Fruit fly (Drosophila melanogaster): ENCODE results near the gene term.

DNA sequence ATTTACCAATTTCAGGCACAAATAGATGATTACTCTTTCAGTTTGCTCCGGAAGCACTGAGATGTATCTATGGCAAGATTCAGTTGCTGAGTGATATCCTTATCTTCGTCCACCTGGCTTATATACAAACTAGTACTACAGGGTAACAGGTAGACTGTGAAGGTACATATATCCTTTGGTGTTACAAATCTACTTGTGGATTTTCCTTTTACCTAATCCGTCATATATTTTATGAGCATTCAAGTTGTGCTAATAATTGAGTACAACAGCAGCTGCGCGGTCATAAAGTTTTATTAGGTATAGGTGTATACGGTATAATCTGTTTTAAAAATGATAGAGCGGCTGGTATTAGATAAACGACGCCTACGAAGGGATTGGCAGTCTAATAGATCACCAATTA is at the start of gene term:
- TF ChIP-seq ovo (GFP tag; optimal IDR thresholded peaks at IDR 0.05) (no peak), Clk (GFP tag; optimal IDR thresholded peaks at IDR 0.05) (no peak), CG7045 (GFP tag; optimal IDR thresholded peaks at IDR 0.05) (no peak), cnc (optimal IDR thresholded peaks at IDR 0.05) (no peak), Hr96 (GFP tag; optimal IDR thresholded peaks at IDR 0.05) (no peak)
